Worm (Caenorhabditis elegans) whole organism, early embryonic: Measurements from ENCODE around the gene unc-30.
A peak's percentile ranks its signal among the peaks of the same experiment; 100 is the strongest.

ENCODE experiments used
- B0310.2 ChIP-seq: sonication (generic microtip); optimal IDR thresholded peaks from 2 replicates; lab custom pipeline; 2016; ENCODE audit warnings: mild to moderate bottlenecking, missing genetic modification characterization, missing compliant biosample characterization
- F13C5.2 ChIP-seq: sonication (generic microtip); optimal IDR thresholded peaks from 2 replicates; lab custom pipeline; 2017; ENCODE audit warnings: mild to moderate bottlenecking, missing genetic modification characterization, inconsistent platforms, missing compliant biosample characterization
- aly-1 ChIP-seq: sonication (generic microtip); optimal IDR thresholded peaks from 2 replicates; lab custom pipeline; 2016; ENCODE audit warnings: missing genetic modification characterization, missing compliant biosample characterization
- ama-1 ChIP-seq: fragments of 150-350 bp; optimal IDR thresholded peaks from 2 replicates; lab custom pipeline; 2014
- ceh-13 ChIP-seq: fragments of 200-800 bp; sonication (Bioruptor generic); optimal IDR thresholded peaks from 2 replicates; lab custom pipeline; 2018; ENCODE audit warnings: mild to moderate bottlenecking, missing genetic modification characterization, missing compliant biosample characterization
- ceh-36 ChIP-seq: sonication (generic microtip); optimal IDR thresholded peaks from 2 replicates; lab custom pipeline; 2016; ENCODE audit warnings: missing genetic modification characterization, inconsistent platforms, missing compliant biosample characterization
- ets-7 ChIP-seq: sonication (generic microtip); optimal IDR thresholded peaks from 2 replicates; lab custom pipeline; 2016; ENCODE audit warnings: missing genotype, missing genetic modification characterization, missing compliant biosample characterization
- flt-1 ChIP-seq: fragments of 200-800 bp; sonication (Bioruptor generic); IDR thresholded peaks from 2 replicates; pipeline ENCODE4 v1.3.6; 2022; ENCODE audit warnings: missing genetic modification characterization, missing compliant biosample characterization
- hmbx-1 ChIP-seq: sonication (generic microtip); optimal IDR thresholded peaks from 2 replicates; lab custom pipeline; 2016; ENCODE audit warnings: mild to moderate bottlenecking, missing genetic modification characterization, missing compliant biosample characterization
- hmg-4 ChIP-seq: fragments of 200-800 bp; sonication (Bioruptor generic); optimal IDR thresholded peaks from 2 replicates; lab custom pipeline; 2018; ENCODE audit warnings: mild to moderate bottlenecking, missing genetic modification characterization, missing compliant biosample characterization
- hnd-1 ChIP-seq: sonication (generic microtip); optimal IDR thresholded peaks from 2 replicates; lab custom pipeline; 2016; ENCODE audit warnings: missing genetic modification characterization, missing compliant biosample characterization
- pes-1 ChIP-seq: fragments of 200-800 bp; sonication (Bioruptor generic); IDR thresholded peaks from 2 replicates; pipeline ENCODE4 v1.3.6; 2022; ENCODE audit warnings: missing genetic modification reagents, missing genetic modification characterization, missing compliant biosample characterization
- scrt-1 ChIP-seq: fragments of 200-800 bp; sonication (Bioruptor generic); IDR thresholded peaks from 2 replicates; pipeline ENCODE4 v1.3.6; 2022; ENCODE audit warnings: missing genetic modification characterization, missing compliant biosample characterization
- sea-1 ChIP-seq: fragments of 200-800 bp; sonication (Bioruptor generic); conservative IDR thresholded peaks from 2 replicates; pipeline ENCODE4 v1.3.6; 2022; ENCODE audit warnings: missing genetic modification characterization, missing compliant biosample characterization
- tbx-11 ChIP-seq: fragments of 200-800 bp; sonication (Bioruptor generic); IDR thresholded peaks from 2 replicates; pipeline ENCODE4 v1.3.6; 2022; ENCODE audit warnings: missing genetic modification characterization, missing compliant biosample characterization
- tbx-37 ChIP-seq: fragments of 200-800 bp; sonication (Bioruptor generic); conservative IDR thresholded peaks from 2 replicates; pipeline ENCODE4 v1.3.6; 2022; ENCODE audit warnings: missing genetic modification reagents, missing genetic modification characterization, missing compliant biosample characterization
- tra-4 ChIP-seq: sonication (generic microtip); optimal IDR thresholded peaks from 2 replicates; lab custom pipeline; 2017; ENCODE audit warnings: missing genetic modification characterization, missing compliant biosample characterization

Gene unc-30

DNA sequence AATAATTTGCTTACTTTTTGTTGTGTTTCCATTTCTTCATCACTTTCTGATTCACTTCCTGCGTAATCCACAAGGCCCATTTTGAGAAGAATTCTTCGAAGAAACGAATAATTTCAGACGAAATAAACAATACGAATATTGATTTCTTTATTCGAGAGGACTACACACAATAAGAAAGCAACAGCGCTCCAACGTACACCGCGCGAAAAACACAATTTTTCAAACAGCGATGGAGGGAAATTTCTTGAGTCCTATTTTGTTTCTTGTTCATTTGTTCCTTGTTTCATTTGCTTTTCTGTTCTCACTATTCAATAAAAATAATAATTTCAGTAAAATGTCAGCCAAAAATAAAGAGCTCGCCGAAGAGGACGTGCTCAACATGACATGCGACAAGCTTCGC lies 25.1 kb upstream of the unc-30 start, which contains the start of the genes prcc-1 and C39E9.12:
Gene prcc-1 (minus strand): TSS at position 119 of the 400 bp plus-strand sequence.
Gene C39E9.12 (plus strand): TSS at position 331 of the 400 bp plus-strand sequence.
- TF ChIP-seq sea-1 (GFP tag; lab: Robert Waterston, UW) (no peak), F13C5.2 (tag; lab: Kevin White, UChicago) (no peak), tra-4 (tag; lab: Kevin White, UChicago) (no peak), ama-1 (lab: Kevin White, UChicago) (no peak), tbx-11 (GFP tag; lab: Robert Waterston, UW) (no peak), aly-1 (tag; lab: Kevin White, UChicago) (no peak), hmbx-1 (tag; lab: Kevin White, UChicago) (no peak), flt-1 (GFP tag; lab: Robert Waterston, UW) (no peak), tbx-37 (GFP tag; lab: Robert Waterston, UW) (no peak), ceh-36 (no peak), ets-7 (tag; lab: Kevin White, UChicago) (no peak), scrt-1 (GFP tag; lab: Robert Waterston, UW) (no peak)

DNA sequence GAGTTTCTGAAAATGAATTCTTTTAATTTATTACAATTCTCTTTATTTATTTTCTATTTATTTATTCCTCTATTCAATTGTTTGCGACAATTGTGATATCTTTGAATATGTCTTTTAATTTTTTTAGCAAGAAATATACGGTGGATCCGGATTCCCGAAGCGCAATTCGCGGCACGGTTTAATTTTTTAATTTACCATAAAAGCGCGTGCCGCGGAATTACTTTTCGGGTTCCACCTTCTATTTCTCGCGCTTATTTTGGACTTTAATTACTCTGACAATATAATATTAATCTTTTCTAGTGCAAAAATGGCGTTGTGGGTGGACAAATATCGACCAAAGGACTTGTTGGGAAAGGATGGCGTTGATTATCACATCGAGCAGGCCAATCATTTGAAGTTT lies 23.3 kb upstream of the unc-30 start, which contains the start of gene rfc-3:
Gene rfc-3 (plus strand): TSS at position 301 of the 400 bp plus-strand sequence.
- TF ChIP-seq B0310.2 (tag; lab: Kevin White, UChicago) (no peak), ama-1 (lab: Kevin White, UChicago) (peak; percentile 14), aly-1 (tag; lab: Kevin White, UChicago) (no peak)

DNA sequence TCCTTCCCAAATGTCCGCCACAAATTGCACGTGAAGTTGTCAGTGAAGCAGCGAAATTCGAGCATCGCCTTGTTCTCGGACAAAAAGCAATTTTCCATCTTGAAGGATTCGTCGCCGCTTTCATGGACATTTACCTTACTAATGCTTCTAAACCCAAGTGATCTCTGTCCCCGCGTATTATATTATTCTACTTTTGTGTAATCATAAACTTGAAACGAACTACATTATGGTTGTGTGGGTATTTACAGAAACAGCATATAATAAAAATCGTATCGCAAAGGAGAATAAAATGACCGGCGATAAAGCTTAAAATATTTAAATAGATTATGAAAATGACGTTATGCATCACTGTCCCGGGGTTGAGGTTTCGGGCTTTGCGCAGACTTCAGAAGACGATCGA lies 22.0 kb upstream of the unc-30 start:
- no peak for TF ChIP-seq ceh-36
- TF ChIP-seq ceh-13 (GFP tag; lab: Kevin White, UChicago) = no peak
- no peak for TF ChIP-seq tbx-11 (GFP tag; lab: Robert Waterston, UW)

DNA sequence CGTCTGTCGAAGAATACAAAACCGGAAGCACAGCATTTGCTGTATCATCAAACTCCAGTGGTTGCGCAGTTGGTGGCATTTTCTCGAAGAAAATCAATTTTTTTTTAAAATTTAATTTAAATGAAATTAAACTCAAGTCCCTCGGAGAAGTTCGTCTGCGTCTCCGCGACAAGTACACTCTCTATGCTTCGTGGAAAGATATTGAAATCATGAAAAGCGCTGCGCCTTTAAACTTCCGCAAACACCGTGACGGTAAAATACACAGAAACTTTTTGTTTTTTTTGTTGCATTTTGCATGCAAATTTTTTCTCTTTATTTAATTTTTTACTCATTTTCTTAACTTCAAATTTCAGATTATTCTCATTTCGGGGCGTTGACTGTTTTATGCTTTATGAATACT lies 20.1 kb upstream of the unc-30 start, which contains the start of the genes dli-1, tin-9.2 and exos-4.1:
Gene dli-1 (minus strand): TSS at position 141 of the 400 bp plus-strand sequence.
Gene tin-9.2 (plus strand): TSS at position 344 of the 400 bp plus-strand sequence.
Gene exos-4.1 (plus strand): TSS at position 348 of the 400 bp plus-strand sequence.
- TF ChIP-seq sea-1 (GFP tag; lab: Robert Waterston, UW) (no peak), F13C5.2 (tag; lab: Kevin White, UChicago) (peak; percentile 41)

DNA sequence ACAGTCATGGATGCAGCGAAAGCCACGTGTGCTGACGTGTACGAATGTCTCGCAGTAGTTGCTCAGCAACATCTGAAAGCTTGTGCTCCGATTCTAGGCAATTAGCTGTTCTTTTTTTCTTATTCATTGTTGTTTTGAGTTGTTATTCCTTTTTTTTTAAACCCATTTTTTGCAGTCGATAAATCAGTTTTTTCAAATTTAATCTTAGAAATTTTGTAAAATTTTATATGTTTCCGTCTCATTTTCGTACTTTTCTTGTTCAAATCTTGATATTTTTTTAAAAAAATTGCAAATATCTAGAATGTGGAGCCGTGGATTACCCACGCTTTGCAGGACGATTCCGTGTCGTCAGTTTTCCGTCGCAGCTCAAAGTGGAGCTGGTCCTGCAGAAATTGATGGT lies 18.4 kb upstream of the unc-30 start, which contains the start of gene fask-1:
Gene fask-1 (plus strand): TSS at position 301 of the 400 bp plus-strand sequence.
- TF ChIP-seq tbx-11 (GFP tag; lab: Robert Waterston, UW) (no peak), flt-1 (GFP tag; lab: Robert Waterston, UW) (no peak), ceh-13 (GFP tag; lab: Kevin White, UChicago) (no peak), scrt-1 (GFP tag; lab: Robert Waterston, UW) (no peak), F13C5.2 (tag; lab: Kevin White, UChicago) (no peak), ama-1 (lab: Kevin White, UChicago) (no peak), hmg-4 (GFP tag; lab: Kevin White, UChicago) (no peak)

DNA sequence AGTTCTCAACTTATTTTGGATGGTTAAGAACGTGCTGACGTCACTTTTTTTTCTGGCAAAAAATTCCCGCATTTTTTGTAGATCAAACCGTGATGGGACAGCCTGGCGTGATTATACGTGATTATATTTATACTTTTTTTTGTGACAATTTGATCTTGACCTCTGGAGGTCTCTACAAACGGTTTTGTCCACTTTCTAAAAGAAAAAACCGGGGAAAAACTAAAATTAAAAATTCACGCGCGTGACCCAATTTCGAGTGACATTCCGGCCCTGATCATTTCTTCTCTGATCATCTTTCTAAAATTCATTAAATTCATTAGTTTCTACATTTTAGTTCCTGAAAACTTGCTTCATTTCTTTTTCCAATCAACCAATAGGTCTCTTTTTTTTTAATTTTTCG lies 13.9 kb upstream of the unc-30 start, which contains the start of gene rde-11:
Gene rde-11 (plus strand): TSS at position 301 of the 400 bp plus-strand sequence.
- no peak for TF ChIP-seq aly-1 (tag; lab: Kevin White, UChicago)
- TF ChIP-seq hmbx-1 (tag; lab: Kevin White, UChicago) = no peak
- TF ChIP-seq pes-1 (GFP tag; lab: Robert Waterston, UW) = no peak
- TF ChIP-seq hnd-1 = no peak
- no peak for TF ChIP-seq ama-1 (lab: Kevin White, UChicago)
- no peak for TF ChIP-seq flt-1 (GFP tag; lab: Robert Waterston, UW)
- TF ChIP-seq ceh-36 = no peak
- TF ChIP-seq hmg-4 (GFP tag; lab: Kevin White, UChicago) = no peak
- TF ChIP-seq B0310.2 (tag; lab: Kevin White, UChicago) = no peak
- TF ChIP-seq ets-7 (tag; lab: Kevin White, UChicago) = no peak

DNA sequence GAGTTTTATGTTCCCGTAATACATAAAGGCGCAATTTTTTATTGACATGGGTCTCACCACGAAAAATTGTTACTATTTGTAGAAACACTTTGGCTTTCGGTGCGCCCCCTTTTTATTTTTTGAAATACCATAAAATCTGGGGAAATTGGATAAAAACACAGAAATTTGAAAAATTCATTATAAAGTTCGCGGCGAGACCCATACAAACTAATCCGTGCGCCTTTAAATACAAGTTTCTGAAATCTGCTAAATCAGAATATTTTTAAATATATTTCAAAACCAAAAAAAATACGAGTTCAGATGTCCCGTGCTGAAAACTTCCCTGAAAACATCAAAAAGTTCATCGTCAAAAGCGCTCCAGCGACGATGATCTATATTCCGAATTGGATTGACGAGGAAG lies 11.4 kb upstream of the unc-30 start, which contains the start of gene B0564.2:
Gene B0564.2 (plus strand): TSS at position 301 of the 400 bp plus-strand sequence.
- TF ChIP-seq hnd-1 (no peak), tra-4 (tag; lab: Kevin White, UChicago) (no peak)

DNA sequence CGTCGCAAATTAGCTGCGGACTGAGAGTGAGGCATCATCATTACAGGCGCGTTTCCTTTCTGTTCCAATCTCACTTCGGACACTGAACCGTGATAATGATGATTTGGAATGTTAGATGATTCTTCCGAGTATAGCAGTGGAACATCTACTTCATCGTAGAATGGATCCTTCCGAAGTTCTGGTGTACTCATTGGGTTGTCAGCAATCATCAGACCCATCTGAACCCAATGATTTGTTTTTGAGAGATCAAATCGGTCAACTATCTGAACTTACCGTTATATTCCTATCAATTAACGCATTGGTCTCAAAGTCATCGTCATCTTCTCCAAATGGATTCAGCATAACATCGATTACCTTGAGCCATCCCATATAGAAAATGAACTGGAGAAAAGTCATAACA lies 10.3 kb upstream of the unc-30 start:
- TF ChIP-seq hmg-4 (GFP tag; lab: Kevin White, UChicago) (no peak), F13C5.2 (tag; lab: Kevin White, UChicago) (no peak), tra-4 (tag; lab: Kevin White, UChicago) (no peak), ets-7 (tag; lab: Kevin White, UChicago) (no peak), tbx-11 (GFP tag; lab: Robert Waterston, UW) (no peak), tbx-37 (GFP tag; lab: Robert Waterston, UW) (no peak), pes-1 (GFP tag; lab: Robert Waterston, UW) (no peak), ceh-13 (GFP tag; lab: Kevin White, UChicago) (no peak), B0310.2 (tag; lab: Kevin White, UChicago) (no peak), ceh-36 (no peak), aly-1 (tag; lab: Kevin White, UChicago) (no peak), sea-1 (GFP tag; lab: Robert Waterston, UW) (no peak), scrt-1 (GFP tag; lab: Robert Waterston, UW) (no peak), hmbx-1 (tag; lab: Kevin White, UChicago) (no peak), hnd-1 (no peak), flt-1 (GFP tag; lab: Robert Waterston, UW) (no peak), ama-1 (lab: Kevin White, UChicago) (no peak)
